Fruit fly (Drosophila melanogaster) whole organism, prepupa: ENCODE data around the gene btv.

Experiments used
- CG6854 ChIP-seq: fragments of 200-800 bp; sonication (Bioruptor generic); optimal IDR thresholded peaks from 2 replicates; lab custom pipeline; 2017; ENCODE audit warnings: missing biosample characterization, mild to moderate bottlenecking, missing genetic modification characterization
- Eip75B ChIP-seq: fragments of 200-800 bp; sonication (Bioruptor generic); optimal IDR thresholded peaks from 3 replicates; lab custom pipeline; 2016; ENCODE audit warnings: missing biosample characterization, missing genetic modification characterization
- Ets21C ChIP-seq: fragments of 200-800 bp; sonication (Bioruptor generic); optimal IDR thresholded peaks from 3 replicates; lab custom pipeline; 2016; ENCODE audit warnings: missing biosample characterization, missing genetic modification characterization
- Gug ChIP-seq: fragments of 200-800 bp; sonication (Bioruptor generic); IDR thresholded peaks from 2 replicates; pipeline ENCODE4 v1.3.6; 2022; ENCODE audit warnings: missing biosample characterization, missing genetic modification characterization
- Lpt ChIP-seq: fragments of 200-800 bp; sonication (Bioruptor generic); optimal IDR thresholded peaks from 3 replicates; lab custom pipeline; 2016; ENCODE audit warnings: missing biosample characterization, missing genetic modification characterization
- Sox102F ChIP-seq: fragments of 200-800 bp; sonication (Bioruptor generic); optimal IDR thresholded peaks from 2 replicates; lab custom pipeline; 2016; ENCODE audit warnings: missing biosample characterization, mild to moderate bottlenecking, missing genetic modification characterization
- dsx ChIP-seq: fragments of 200-800 bp; optimal IDR thresholded peaks from 3 replicates; lab custom pipeline; 2019; ENCODE audit warnings: missing biosample characterization, mild to moderate bottlenecking, missing genetic modification characterization, moderate library complexity; ENCODE audit not compliant: poor library complexity, severe bottlenecking
- lz ChIP-seq: fragments of 200-800 bp; sonication (Bioruptor generic); optimal IDR thresholded peaks from 3 replicates; lab custom pipeline; 2016; ENCODE audit warnings: missing biosample characterization, missing genetic modification characterization
- salr ChIP-seq, 2 experiments: fragments of 200-800 bp; sonication (Bioruptor generic); optimal IDR thresholded peaks; 3 replicates each; lab custom pipeline; 2016 to 2018; ENCODE audit warnings: missing biosample characterization in 2 of 2, missing genetic modification characterization in 2 of 2, mild to moderate bottlenecking in 1 of 2

DNA sequence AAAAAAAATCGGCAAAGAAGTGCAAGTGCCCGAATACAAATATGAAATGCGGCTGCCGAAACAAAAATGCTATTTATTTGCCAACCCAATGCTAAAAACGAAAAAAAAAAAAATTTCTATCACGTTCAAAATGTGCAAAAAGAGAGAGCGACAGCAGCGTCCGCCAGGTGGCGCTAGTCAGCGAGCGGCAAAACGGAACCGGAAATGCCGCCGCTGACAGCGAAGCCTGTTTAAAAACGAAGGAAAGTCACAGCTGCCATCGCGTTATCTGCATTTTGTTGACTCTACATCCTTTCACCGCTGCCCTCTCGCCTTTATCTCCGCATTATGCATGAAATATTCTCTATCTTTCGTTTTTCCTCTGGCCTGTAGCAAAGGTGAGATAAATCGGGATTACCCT, 22.1 kb downstream of the btv start:
- no peak for TF ChIP-seq Sox102F (GFP tag; lab: Kevin White, UChicago)
- no peak for TF ChIP-seq dsx (GFP tag; lab: Kevin White, UChicago)
- TF ChIP-seq Gug (GFP tag; lab: Robert Waterston, UW), result no peak
- no peak for TF ChIP-seq salr (GFP tag; optimal IDR thresholded peaks at IDR 0.05; lab: Kevin White, UChicago)
- no peak for TF ChIP-seq Lpt
- TF ChIP-seq Eip75B (GFP tag; lab: Kevin White, UChicago), result no peak
- no peak for TF ChIP-seq CG6854 (GFP tag; lab: Kevin White, UChicago)
- no peak for TF ChIP-seq lz (GFP tag; lab: Kevin White, UChicago)
- TF ChIP-seq Ets21C (GFP tag; lab: Kevin White, UChicago), result no peak
